Worm (Caenorhabditis elegans) whole organism, L4 larva: Measurements from ENCODE around the gene mlt-7.
A peak's percentile ranks its signal among the peaks of the same experiment; 100 is the strongest.

Source experiments
- F37D6.2 ChIP-seq: sonication (generic microtip); optimal IDR thresholded peaks from 2 replicates; lab custom pipeline; 2016; ENCODE audit warnings: mild to moderate bottlenecking, missing genetic modification characterization, missing compliant biosample characterization
- Y105C5A.15 ChIP-seq: fragments of 200-800 bp; sonication (Bioruptor generic); IDR thresholded peaks from 2 replicates; pipeline ENCODE4 v1.3.6; 2022; ENCODE audit warnings: missing genetic modification characterization, missing compliant biosample characterization
- Y48G9A.11 ChIP-seq: fragments of 200-800 bp; sonication (Bioruptor generic); IDR thresholded peaks from 2 replicates; pipeline ENCODE4 v1.3.6; 2022; ENCODE audit warnings: missing genetic modification reagents, missing genetic modification characterization, missing compliant biosample characterization
- aha-1 ChIP-seq: fragments of 150-350 bp; peaks from one replicate; lab custom pipeline; 2014; ENCODE audit warnings: missing biosample characterization, missing genetic modification characterization
- ama-1 ChIP-seq: fragments of 150-350 bp; optimal IDR thresholded peaks from 2 replicates; lab custom pipeline; 2014; ENCODE audit warnings: inconsistent platforms, mixed read lengths
- arid-1 ChIP-seq: fragments of 200-800 bp; sonication (Bioruptor generic); conservative IDR thresholded peaks from 2 replicates; pipeline ENCODE4 v1.3.6; 2022; ENCODE audit warnings: missing genetic modification reagents, missing genetic modification characterization, missing compliant biosample characterization
- ceh-62 ChIP-seq: sonication (generic microtip); optimal IDR thresholded peaks from 2 replicates; lab custom pipeline; 2017; ENCODE audit warnings: missing biosample characterization, missing genetic modification characterization
- daf-12 ChIP-seq: fragments of 150-350 bp; optimal IDR thresholded peaks from 2 replicates; lab custom pipeline; 2014; ENCODE audit warnings: missing biosample characterization, missing genetic modification reagents, missing genetic modification characterization
- daf-8 ChIP-seq: fragments of 200-800 bp; sonication (Bioruptor generic); IDR thresholded peaks from 2 replicates; pipeline ENCODE4 v1.3.6; 2022; ENCODE audit warnings: missing genetic modification characterization, missing compliant biosample characterization
- dpl-1 ChIP-seq: fragments of 150-350 bp; optimal IDR thresholded peaks from 2 replicates; lab custom pipeline; 2014; ENCODE audit warnings: missing biosample characterization, missing genetic modification reagents, missing genetic modification characterization
- egl-43 ChIP-seq: fragments of 200-800 bp; sonication (Bioruptor generic); IDR thresholded peaks from 2 replicates; pipeline ENCODE4 v1.3.6; 2022; ENCODE audit warnings: missing genetic modification reagents, missing genetic modification characterization, missing compliant biosample characterization
- gei-8 ChIP-seq: fragments of 200-800 bp; sonication (Bioruptor generic); optimal IDR thresholded peaks from 2 replicates; lab custom pipeline; 2018; ENCODE audit warnings: mild to moderate bottlenecking, missing genetic modification characterization, missing compliant biosample characterization
- hif-1 ChIP-seq, 2 experiments: sonication (generic microtip); optimal IDR thresholded peaks; 2 replicates each; lab custom pipeline; 2016 to 2017; ENCODE audit warnings: missing compliant biosample characterization in 2 of 2, missing genetic modification characterization in 2 of 2, missing genetic modification reagents in 2 of 2, missing genotype in 2 of 2, mild to moderate bottlenecking in 1 of 2
- jun-1 ChIP-seq: fragments of 150-350 bp; optimal IDR thresholded peaks from 2 replicates; lab custom pipeline; 2014; ENCODE audit warnings: missing biosample characterization, missing genetic modification reagents, missing genetic modification characterization
- lin-15B ChIP-seq: fragments of 150-350 bp; sonication (generic microtip); optimal IDR thresholded peaks from 3 replicates; lab custom pipeline; 2014; ENCODE audit warnings: missing biosample characterization, missing genetic modification characterization
- lin-39 ChIP-seq: fragments of 150-350 bp; optimal IDR thresholded peaks from 2 replicates; lab custom pipeline; 2014; ENCODE audit warnings: missing biosample characterization, missing genetic modification reagents, missing genetic modification characterization
- mdt-29 ChIP-seq: fragments of 200-800 bp; sonication (Bioruptor generic); IDR thresholded peaks from 2 replicates; pipeline ENCODE4 v1.3.6; 2022; ENCODE audit warnings: missing genetic modification reagents, missing genetic modification characterization, missing compliant biosample characterization
- nhr-102 ChIP-seq: sonication (generic microtip); optimal IDR thresholded peaks from 2 replicates; lab custom pipeline; 2016; ENCODE audit warnings: mild to moderate bottlenecking, missing genetic modification characterization, moderate library complexity, missing compliant biosample characterization
- nhr-28 ChIP-seq: fragments of 150-350 bp; optimal IDR thresholded peaks from 2 replicates; lab custom pipeline; 2014; ENCODE audit warnings: missing biosample characterization, missing genetic modification characterization
- nhr-48 ChIP-seq: sonication (generic microtip); optimal IDR thresholded peaks from 2 replicates; lab custom pipeline; 2016; ENCODE audit warnings: mild to moderate bottlenecking, missing genetic modification characterization, missing compliant biosample characterization
- saeg-2 ChIP-seq: fragments of 200-800 bp; sonication (Bioruptor generic); IDR thresholded peaks from 2 replicates; pipeline ENCODE4 v1.3.6; 2022; ENCODE audit warnings: missing genetic modification reagents, missing genetic modification characterization, missing compliant biosample characterization
- set-16 ChIP-seq: fragments of 200-800 bp; sonication (Bioruptor generic); IDR thresholded peaks from 2 replicates; pipeline ENCODE4 v1.3.6; 2022; ENCODE audit warnings: missing genetic modification reagents, missing genetic modification characterization, missing compliant biosample characterization
- snpc-1.2 ChIP-seq: fragments of 200-800 bp; sonication (Bioruptor generic); IDR thresholded peaks from 2 replicates; pipeline ENCODE4 v1.3.6; 2022; ENCODE audit warnings: missing genetic modification reagents, missing genetic modification characterization, missing compliant biosample characterization
- snpc-4 ChIP-seq: fragments of 150-350 bp; optimal IDR thresholded peaks from 2 replicates; lab custom pipeline; 2014; ENCODE audit warnings: missing biosample characterization, missing genetic modification characterization
- tag-97 ChIP-seq: fragments of 200-800 bp; sonication (Bioruptor generic); IDR thresholded peaks from 2 replicates; pipeline ENCODE4 v1.3.6; 2022; ENCODE audit warnings: missing genetic modification characterization, missing compliant biosample characterization
- tra-1 ChIP-seq: fragments of 200-800 bp; sonication (Bioruptor generic); IDR thresholded peaks from 2 replicates; pipeline ENCODE4 v1.3.6; 2022; ENCODE audit warnings: missing genetic modification reagents, missing genetic modification characterization, missing compliant biosample characterization
- unc-62 ChIP-seq, 3 experiments: fragments of 150-350 bp in 1 of 3; sonication (generic microtip); optimal IDR thresholded peaks in 2 of 3; peaks in 1 of 3; 1 replicate in 1 of 3; 2 replicates in 2 of 3; lab custom pipeline; 2014 to 2017; ENCODE audit warnings: missing biosample characterization in 3 of 3, missing genetic modification characterization in 3 of 3, missing genetic modification reagents in 3 of 3, missing genotype in 1 of 3

The mlt-7 gene

ce11 chrII:4438601-4439000, 45.8 kb downstream of the mlt-7 start, which contains the start of gene nhr-16:
Gene nhr-16, plus strand, starts transcription at chrII:4438805.
- TF ChIP-seq nhr-28 (tag; lab: Kevin White, UChicago) = peak; percentile 94
- no peak for TF ChIP-seq tag-97

- TF ChIP-seq arid-1 (GFP tag; lab: Robert Waterston, UW) (no peak), ama-1 (lab: Kevin White, UChicago) (no peak), dpl-1 (GFP tag; lab: Kevin White, UChicago) (no peak), hif-1 (tag; optimal IDR thresholded peaks at IDR 0.05; lab: Kevin White, UChicago) (no peak), lin-15B (tag; lab: Kevin White, UChicago) (no peak), aha-1 (no peak), egl-43 (GFP tag; lab: Robert Waterston, UW) (no peak), Y48G9A.11 (GFP tag; lab: Robert Waterston, UW) (no peak), mdt-29 (GFP tag; lab: Robert Waterston, UW) (no peak), ceh-62 (tag; lab: Kevin White, UChicago) (no peak), nhr-48 (no peak)
Observed at ce11 chrII:4441278-4441677, 48.5 kb downstream of the mlt-7 start.

ce11 chrII:4444811-4445210, 52.0 kb downstream of the mlt-7 start:
- no peak for TF ChIP-seq gei-8 (GFP tag; lab: Kevin White, UChicago)
- TF ChIP-seq tra-1 = no peak
- TF ChIP-seq nhr-102 = no peak
- TF ChIP-seq snpc-1.2 (GFP tag; lab: Robert Waterston, UW) = no peak
- TF ChIP-seq lin-39 (tag; lab: Kevin White, UChicago) = no peak
- no peak for TF ChIP-seq F37D6.2
- TF ChIP-seq daf-8 (GFP tag; lab: Robert Waterston, UW) = no peak
- TF ChIP-seq unc-62 (GFP tag; optimal IDR thresholded peaks at IDR 0.05 in 1 of 2; lab: Kevin White, UChicago) = peak in 1 of 2 experiments; percentile 74
- no peak for TF ChIP-seq unc-62 (tag; optimal IDR thresholded peaks at IDR 0.05; lab: Kevin White, UChicago)
- TF ChIP-seq jun-1 (tag; lab: Kevin White, UChicago) = no peak
- no peak for TF ChIP-seq daf-12 (tag; lab: Kevin White, UChicago)
- peak; percentile 93 for TF ChIP-seq aha-1

ce11 chrII:4453051-4453450, 60.2 kb downstream of the mlt-7 start, which contains the start of gene twk-2:
Gene twk-2, minus strand, starts transcription at chrII:4453151.
- no peak for TF ChIP-seq saeg-2 (GFP tag; lab: Robert Waterston, UW)

- TF ChIP-seq snpc-4 (tag; lab: Kevin White, UChicago) = no peak
- no peak for TF ChIP-seq tra-1
- no peak for TF ChIP-seq Y105C5A.15 (GFP tag; lab: Robert Waterston, UW)
- TF ChIP-seq set-16 = 0 out of 2 replicates have a peak, but pooled peaks have one; percentile 20
- TF ChIP-seq dpl-1 (GFP tag; lab: Kevin White, UChicago) = peak; percentile 16
Observed at ce11 chrII:4453453-4453852, 60.6 kb downstream of the mlt-7 start.
